Fruit fly (Drosophila melanogaster) whole organism, prepupa: ENCODE results near the gene CG32344.
A peak's percentile ranks its signal among the peaks of the same experiment; 100 is the strongest.

Experiments used
- Blimp-1 ChIP-seq: fragments of 200-800 bp; sonication (Bioruptor generic); optimal IDR thresholded peaks from 3 replicates; lab custom pipeline; 2017; ENCODE audit warnings: missing biosample characterization, missing genetic modification characterization, mild to moderate bottlenecking, moderate library complexity, missing genetic modification reagents
- CG10631 ChIP-seq: fragments of 200-800 bp; sonication (Bioruptor generic); optimal IDR thresholded peaks from 2 replicates; lab custom pipeline; 2016; ENCODE audit warnings: missing biosample characterization, missing genetic modification characterization
- CG10669 ChIP-seq: fragments of 200-800 bp; sonication (Bioruptor generic); optimal IDR thresholded peaks from 3 replicates; lab custom pipeline; 2018; ENCODE audit warnings: missing biosample characterization, mild to moderate bottlenecking, missing genetic modification characterization, moderate library complexity
- CG11294 ChIP-seq: fragments of 200-800 bp; sonication (Bioruptor generic); IDR thresholded peaks from 2 replicates; pipeline ENCODE4 v1.3.6; 2022; ENCODE audit warnings: missing biosample characterization, missing genetic modification characterization
- CG11902 ChIP-seq: fragments of 200-800 bp; sonication (Bioruptor generic); optimal IDR thresholded peaks from 3 replicates; lab custom pipeline; 2016; ENCODE audit warnings: missing biosample characterization, missing genetic modification characterization
- CG15336 ChIP-seq: fragments of 200-800 bp; sonication (Bioruptor generic); IDR thresholded peaks from 2 replicates; pipeline ENCODE4 v1.3.6; 2022; ENCODE audit warnings: missing biosample characterization, missing genetic modification characterization
- CG16779 ChIP-seq: fragments of 200-800 bp; sonication (Bioruptor generic); optimal IDR thresholded peaks from 3 replicates; lab custom pipeline; 2017; ENCODE audit warnings: missing biosample characterization, mild to moderate bottlenecking, missing genetic modification characterization
- CG31627 ChIP-seq: fragments of 200-800 bp; sonication (Bioruptor generic); optimal IDR thresholded peaks from 3 replicates; lab custom pipeline; 2016; ENCODE audit warnings: missing biosample characterization, missing genetic modification characterization
- CG32006 ChIP-seq: fragments of 200-800 bp; sonication (Bioruptor generic); optimal IDR thresholded peaks from 3 replicates; lab custom pipeline; 2017; ENCODE audit warnings: missing biosample characterization, mild to moderate bottlenecking, missing genetic modification characterization
- CG34406 ChIP-seq: fragments of 200-800 bp; sonication (Bioruptor generic); optimal IDR thresholded peaks from 3 replicates; lab custom pipeline; 2016; ENCODE audit warnings: missing biosample characterization, missing genetic modification characterization
- CG3919 ChIP-seq: fragments of 200-800 bp; sonication (Bioruptor generic); optimal IDR thresholded peaks from 3 replicates; lab custom pipeline; 2016; ENCODE audit warnings: missing biosample characterization, missing genetic modification characterization
- CG4318 ChIP-seq: fragments of 200-800 bp; sonication (Bioruptor generic); optimal IDR thresholded peaks from 3 replicates; lab custom pipeline; 2017; ENCODE audit warnings: missing biosample characterization, mild to moderate bottlenecking, missing genetic modification characterization
- CG6276 ChIP-seq: fragments of 200-800 bp; sonication (Bioruptor generic); optimal IDR thresholded peaks from 2 replicates; lab custom pipeline; 2017; ENCODE audit warnings: missing biosample characterization, mild to moderate bottlenecking, missing genetic modification characterization
- CG6792 ChIP-seq: fragments of 200-800 bp; sonication (Bioruptor generic); optimal IDR thresholded peaks from 3 replicates; lab custom pipeline; 2016; ENCODE audit warnings: missing biosample characterization, missing genetic modification characterization
- CG6808 ChIP-seq: fragments of 200-800 bp; sonication (Bioruptor generic); optimal IDR thresholded peaks from 3 replicates; lab custom pipeline; 2017; ENCODE audit warnings: missing biosample characterization, missing genetic modification characterization, mild to moderate bottlenecking, moderate library complexity, missing genetic modification reagents
- CG6854 ChIP-seq: fragments of 200-800 bp; sonication (Bioruptor generic); optimal IDR thresholded peaks from 2 replicates; lab custom pipeline; 2017; ENCODE audit warnings: missing biosample characterization, mild to moderate bottlenecking, missing genetic modification characterization
- CG8119 ChIP-seq: fragments of 200-800 bp; sonication (Bioruptor generic); IDR thresholded peaks from 3 replicates; pipeline ENCODE4 v1.3.6; 2022; ENCODE audit warnings: missing biosample characterization, missing genetic modification characterization
- CG8632 ChIP-seq: fragments of 200-800 bp; sonication (Bioruptor generic); optimal IDR thresholded peaks from 3 replicates; lab custom pipeline; 2016; ENCODE audit warnings: missing biosample characterization, missing genetic modification characterization
- CG9139 ChIP-seq: fragments of 200-800 bp; sonication (Bioruptor generic); optimal IDR thresholded peaks from 3 replicates; lab custom pipeline; 2017; ENCODE audit warnings: missing biosample characterization, mild to moderate bottlenecking, missing genetic modification characterization
- Eip75B ChIP-seq: fragments of 200-800 bp; sonication (Bioruptor generic); optimal IDR thresholded peaks from 3 replicates; lab custom pipeline; 2016; ENCODE audit warnings: missing biosample characterization, missing genetic modification characterization
- Eip78C ChIP-seq: fragments of 200-800 bp; sonication (Bioruptor generic); peaks from one replicate; lab custom pipeline; 2016; ENCODE audit warnings: missing biosample characterization, missing genetic modification characterization
- Eip93F ChIP-seq: fragments of 200-800 bp; sonication (Bioruptor generic); optimal IDR thresholded peaks from 2 replicates; lab custom pipeline; 2016; ENCODE audit warnings: missing biosample characterization, mild to moderate bottlenecking, missing genetic modification characterization
- Ets21C ChIP-seq: fragments of 200-800 bp; sonication (Bioruptor generic); optimal IDR thresholded peaks from 3 replicates; lab custom pipeline; 2016; ENCODE audit warnings: missing biosample characterization, missing genetic modification characterization
- Ets96B ChIP-seq: fragments of 200-800 bp; optimal IDR thresholded peaks from 2 replicates; lab custom pipeline; 2019; ENCODE audit warnings: missing biosample characterization, mild to moderate bottlenecking, missing genetic modification characterization, moderate library complexity
- Gug ChIP-seq: fragments of 200-800 bp; sonication (Bioruptor generic); IDR thresholded peaks from 2 replicates; pipeline ENCODE4 v1.3.6; 2022; ENCODE audit warnings: missing biosample characterization, missing genetic modification characterization
- Hr39 ChIP-seq: fragments of 200-800 bp; sonication (Bioruptor generic); optimal IDR thresholded peaks from 2 replicates; lab custom pipeline; 2016; ENCODE audit warnings: missing biosample characterization, missing genetic modification characterization
- Hr4 ChIP-seq: fragments of 200-800 bp; sonication (Bioruptor generic); optimal IDR thresholded peaks from 3 replicates; lab custom pipeline; 2016; ENCODE audit warnings: missing biosample characterization, missing genetic modification characterization
- Lpt ChIP-seq: fragments of 200-800 bp; sonication (Bioruptor generic); optimal IDR thresholded peaks from 3 replicates; lab custom pipeline; 2016; ENCODE audit warnings: missing biosample characterization, missing genetic modification characterization
- Met ChIP-seq: fragments of 200-800 bp; sonication (Bioruptor generic); optimal IDR thresholded peaks from 3 replicates; lab custom pipeline; 2016; ENCODE audit warnings: missing biosample characterization, missing genetic modification characterization
- OdsH ChIP-seq: fragments of 200-800 bp; sonication (Bioruptor generic); optimal IDR thresholded peaks from 3 replicates; lab custom pipeline; 2016; ENCODE audit warnings: missing biosample characterization, missing genetic modification characterization
- Smox ChIP-seq: fragments of 200-800 bp; sonication (Bioruptor generic); optimal IDR thresholded peaks from 3 replicates; lab custom pipeline; 2016; ENCODE audit warnings: missing biosample characterization, missing genetic modification characterization
- Sox15 ChIP-seq: fragments of 200-800 bp; sonication (Bioruptor generic); optimal IDR thresholded peaks from 3 replicates; lab custom pipeline; 2016; ENCODE audit warnings: missing biosample characterization, missing genetic modification characterization
- acj6 ChIP-seq: fragments of 200-800 bp; sonication (Bioruptor generic); optimal IDR thresholded peaks from 3 replicates; lab custom pipeline; 2016; ENCODE audit warnings: missing biosample characterization, missing genetic modification characterization
- cyc ChIP-seq: fragments of 200-800 bp; sonication (Bioruptor generic); optimal IDR thresholded peaks from 3 replicates; lab custom pipeline; 2016; ENCODE audit warnings: missing biosample characterization, missing genetic modification characterization
- dsx ChIP-seq: fragments of 200-800 bp; optimal IDR thresholded peaks from 3 replicates; lab custom pipeline; 2019; ENCODE audit warnings: missing biosample characterization, mild to moderate bottlenecking, missing genetic modification characterization, moderate library complexity; ENCODE audit not compliant: poor library complexity, severe bottlenecking
- eg ChIP-seq: fragments of 200-800 bp; sonication (Bioruptor generic); IDR thresholded peaks from 3 replicates; pipeline ENCODE4 v1.3.6; 2022; ENCODE audit warnings: missing biosample characterization, missing genetic modification characterization
- esn ChIP-seq: fragments of 200-800 bp; sonication (Bioruptor generic); optimal IDR thresholded peaks from 2 replicates; lab custom pipeline; 2016; ENCODE audit warnings: missing biosample characterization, mild to moderate bottlenecking, missing genetic modification characterization, moderate library complexity
- fd85E ChIP-seq: fragments of 200-800 bp; sonication (Bioruptor generic); optimal IDR thresholded peaks from 3 replicates; lab custom pipeline; 2016; ENCODE audit warnings: missing biosample characterization, missing genetic modification characterization
- lz ChIP-seq: fragments of 200-800 bp; sonication (Bioruptor generic); optimal IDR thresholded peaks from 3 replicates; lab custom pipeline; 2016; ENCODE audit warnings: missing biosample characterization, missing genetic modification characterization
- net ChIP-seq: fragments of 200-800 bp; sonication (Bioruptor generic); optimal IDR thresholded peaks from 3 replicates; lab custom pipeline; 2016; ENCODE audit warnings: missing biosample characterization, missing genetic modification characterization
- pdm3 ChIP-seq: fragments of 200-800 bp; sonication (Bioruptor generic); optimal IDR thresholded peaks from 3 replicates; lab custom pipeline; 2016; ENCODE audit warnings: missing biosample characterization, missing genetic modification characterization
- salr ChIP-seq, 2 experiments: fragments of 200-800 bp; sonication (Bioruptor generic); optimal IDR thresholded peaks; 3 replicates each; lab custom pipeline; 2016 to 2018; ENCODE audit warnings: missing biosample characterization in 2 of 2, missing genetic modification characterization in 2 of 2, mild to moderate bottlenecking in 1 of 2
- ss ChIP-seq, 2 experiments: fragments of 200-800 bp; sonication (Bioruptor generic); optimal IDR thresholded peaks; 2 replicates in 1 of 2; 3 replicates in 1 of 2; lab custom pipeline; 2017 to 2018; ENCODE audit warnings: mild to moderate bottlenecking in 2 of 2, missing biosample characterization in 2 of 2, missing genetic modification characterization in 2 of 2, moderate library complexity in 1 of 2
- svp ChIP-seq: fragments of 200-800 bp; sonication (Bioruptor generic); peaks from one replicate; lab custom pipeline; 2016; ENCODE audit warnings: missing biosample characterization, missing genetic modification characterization
- topi ChIP-seq: fragments of 200-800 bp; sonication (Bioruptor generic); optimal IDR thresholded peaks from 3 replicates; lab custom pipeline; 2016; ENCODE audit warnings: missing biosample characterization, missing genetic modification characterization
- vri ChIP-seq: fragments of 200-800 bp; sonication (Bioruptor generic); optimal IDR thresholded peaks from 3 replicates; lab custom pipeline; 2016; ENCODE audit warnings: missing biosample characterization, mild to moderate bottlenecking, missing genetic modification characterization

CG32344 gene

DNA sequence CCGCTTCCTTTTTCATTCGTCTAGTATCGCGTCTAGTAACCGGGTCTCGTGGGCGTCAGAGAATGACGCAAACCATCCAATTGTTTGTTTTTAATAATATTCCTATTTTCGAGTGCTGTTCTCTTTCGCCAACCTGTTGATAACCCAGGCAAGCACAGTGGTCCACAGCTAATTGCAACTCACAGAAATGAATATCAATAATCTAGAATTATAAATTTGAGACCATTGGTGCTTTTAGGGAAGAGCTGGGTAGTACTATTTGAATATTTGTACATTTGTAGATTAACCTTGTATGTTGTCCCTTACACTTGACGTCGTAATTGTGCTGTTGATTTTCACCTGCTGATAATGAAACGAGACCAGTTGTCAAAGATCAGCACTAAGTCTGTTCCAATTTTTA lies 25.2 kb upstream of the CG32344 start:
- TF ChIP-seq esn (GFP tag; lab: Kevin White, UChicago) (peak; percentile 13), topi (GFP tag; lab: Kevin White, UChicago) (no peak), Eip78C (GFP tag; lab: Kevin White, UChicago) (peak; percentile 52), CG15336 (0 out of 2 replicates have a peak, but pooled peaks have one; percentile 14), OdsH (GFP tag; lab: Kevin White, UChicago) (peak; percentile 6), Hr39 (GFP tag; lab: Kevin White, UChicago) (peak; percentile 22), svp (peak; percentile 94), vri (GFP tag; lab: Kevin White, UChicago) (peak; percentile 31), lz (GFP tag; lab: Kevin White, UChicago) (no peak)

DNA sequence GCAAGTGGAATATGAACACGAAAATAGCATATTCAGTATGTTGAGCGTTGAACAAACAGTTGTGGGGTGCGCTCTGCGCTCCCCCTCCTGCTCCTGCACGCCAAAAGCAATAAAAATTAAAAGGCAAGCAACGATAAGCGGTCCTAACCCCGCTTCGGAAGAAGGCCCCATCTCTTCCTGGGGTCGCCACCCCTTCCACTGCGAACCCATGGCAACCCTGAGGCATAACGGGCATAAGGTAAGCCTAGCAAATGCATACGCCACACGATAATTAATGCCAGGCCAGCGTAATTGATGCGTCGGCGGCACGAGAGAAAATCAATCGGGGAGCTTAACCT lies 23.9 kb upstream of the CG32344 start:
- TF ChIP-seq CG15336 (no peak), net (GFP tag; lab: Kevin White, UChicago) (no peak), svp (peak; percentile 57), CG31627 (GFP tag; lab: Kevin White, UChicago) (no peak), CG6854 (GFP tag; lab: Kevin White, UChicago) (no peak), Eip75B (GFP tag; lab: Kevin White, UChicago) (no peak), CG6276 (GFP tag; lab: Kevin White, UChicago) (no peak), eg (GFP tag; lab: Robert Waterston, UW) (no peak), CG10669 (no peak)

DNA sequence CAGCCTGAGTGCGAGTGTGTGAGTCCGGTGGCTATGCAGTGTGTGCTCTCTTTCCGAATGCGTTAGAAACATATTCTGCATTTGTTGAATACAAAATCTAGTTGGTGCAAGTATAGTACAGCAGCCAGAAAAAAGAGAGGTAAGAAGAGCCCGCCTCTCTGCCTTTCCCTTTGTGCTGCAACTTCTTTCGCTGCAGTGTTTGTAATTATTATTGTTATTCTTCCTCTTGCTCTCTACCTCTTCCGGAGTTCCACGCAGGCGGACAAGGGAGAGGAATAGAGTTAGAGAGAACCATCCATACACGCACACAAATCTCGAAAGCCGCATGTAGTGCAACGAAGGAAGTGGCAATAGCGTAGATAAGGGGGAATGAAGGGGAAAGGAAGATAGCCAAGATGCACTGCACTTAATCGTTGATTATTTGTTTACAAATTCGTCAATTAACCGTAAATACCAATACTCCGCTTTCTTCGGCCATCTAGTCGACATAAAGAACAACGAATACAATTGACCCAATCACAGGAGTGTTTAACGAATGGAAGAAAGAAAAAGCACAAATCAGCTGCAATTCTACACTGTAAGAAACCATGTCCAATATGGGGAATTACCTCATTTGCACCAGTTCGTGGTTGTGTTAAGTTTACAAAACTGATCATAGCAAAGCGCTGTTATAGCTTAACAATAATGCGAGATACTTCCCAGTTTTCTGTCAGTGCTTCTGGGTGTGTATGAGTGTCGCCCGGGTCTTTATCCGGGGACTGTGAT lies 23.3 kb upstream of the CG32344 start:
- TF ChIP-seq salr (GFP tag; optimal IDR thresholded peaks at IDR 0.05; lab: Kevin White, UChicago) (peak; percentile 82 to 91), esn (GFP tag; lab: Kevin White, UChicago) (peak; percentile 85), CG15336 (peak; percentile 91), CG6792 (peak; percentile 86), acj6 (GFP tag; lab: Kevin White, UChicago) (peak; percentile 89), CG32006 (GFP tag; lab: Kevin White, UChicago) (peak; percentile 95), Smox (GFP tag; lab: Kevin White, UChicago) (peak; percentile 85), cyc (GFP tag; lab: Kevin White, UChicago) (peak; percentile 89), svp (peak; percentile 91), CG10631 (GFP tag; lab: Kevin White, UChicago) (peak; percentile 91), CG3919 (peak; percentile 92), Sox15 (GFP tag; lab: Kevin White, UChicago) (peak; percentile 75), CG11902 (GFP tag; lab: Kevin White, UChicago) (peak; percentile 76), Ets21C (GFP tag; lab: Kevin White, UChicago) (peak; percentile 72), ss (GFP tag; optimal IDR thresholded peaks at IDR 0.05; lab: Kevin White, UChicago) (peak; percentile 61 to 75), Ets96B (tag; lab: Kevin White, UChicago) (peak; percentile 81), Eip78C (GFP tag; lab: Kevin White, UChicago) (peak; percentile 96), fd85E (GFP tag; lab: Kevin White, UChicago) (no peak), CG31627 (GFP tag; lab: Kevin White, UChicago) (peak; percentile 88), pdm3 (GFP tag; lab: Kevin White, UChicago) (peak; percentile 91), CG11294 (GFP tag; lab: Robert Waterston, UW) (peak; percentile 79), Eip75B (GFP tag; lab: Kevin White, UChicago) (peak; percentile 88), CG6854 (GFP tag; lab: Kevin White, UChicago) (no peak), CG9139 (GFP tag; lab: Kevin White, UChicago) (peak; percentile 52), Met (GFP tag; lab: Kevin White, UChicago) (peak; percentile 83), Blimp-1 (GFP tag; lab: Kevin White, UChicago) (peak; percentile 26), vri (GFP tag; lab: Kevin White, UChicago) (peak; percentile 81), CG8119 (peak; percentile 90), Hr4 (GFP tag; lab: Kevin White, UChicago) (peak; percentile 95), Lpt (GFP tag; lab: Kevin White, UChicago) (peak; percentile 89), CG34406 (GFP tag; lab: Kevin White, UChicago) (peak; percentile 77), CG6808 (GFP tag; lab: Kevin White, UChicago) (peak; percentile 79), CG4318 (GFP tag; lab: Kevin White, UChicago) (peak; percentile 86), dsx (GFP tag; lab: Kevin White, UChicago) (peak; percentile 78), CG16779 (tag; lab: Kevin White, UChicago) (peak; percentile 81), CG8632 (GFP tag; lab: Kevin White, UChicago) (peak; percentile 66), Gug (GFP tag; lab: Robert Waterston, UW) (peak; percentile 35; the same call in 1 of the 2 replicates), Eip93F (GFP tag; lab: Kevin White, UChicago) (peak; percentile 26)
